Worm (Caenorhabditis elegans): ENCODE results near the gene F44E2.6.

F44E2.6 gene

DNA sequence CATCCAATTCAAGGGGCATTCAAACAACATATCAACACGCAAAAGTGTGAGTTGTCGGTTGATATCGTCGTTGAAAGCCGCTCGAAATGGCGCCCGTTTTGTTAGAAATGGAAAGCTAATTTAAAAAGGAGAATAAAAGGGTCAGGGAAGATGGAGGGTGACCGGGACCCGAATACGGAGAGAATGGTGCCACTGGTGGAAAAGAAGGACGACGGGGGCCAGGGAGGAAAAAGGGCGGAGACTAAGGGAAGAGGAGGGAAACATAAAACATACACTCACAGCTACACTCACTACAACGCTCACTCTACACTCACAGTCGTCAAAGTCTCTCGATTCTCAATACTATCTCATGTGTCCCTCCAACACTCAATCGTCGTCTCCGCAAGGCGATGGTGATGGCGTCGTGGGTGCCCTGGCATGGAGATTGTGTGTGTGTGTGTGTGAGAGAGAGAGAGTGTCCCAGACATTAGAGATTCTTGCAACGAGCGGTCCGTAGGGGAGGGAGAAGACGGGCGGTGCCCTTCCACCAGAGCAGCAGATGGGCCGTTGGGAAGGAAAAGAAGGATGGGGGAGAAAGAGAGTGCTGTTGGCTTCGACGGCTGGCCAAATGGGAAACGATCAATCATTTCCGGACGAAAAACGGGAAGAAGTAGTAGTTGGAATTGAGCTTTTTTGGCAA, 29.1 kb upstream of the F44E2.6 start (continued):
- no peak for TF ChIP-seq cey-2 (tag; optimal IDR thresholded peaks at IDR 0.05; ENCODE audit: borderline replicate concordance, insufficient read depth)
- peak; percentile 21 for TF ChIP-seq F10B5.3 (tag; optimal IDR thresholded peaks at IDR 0.05)
- TF ChIP-seq spr-1 (tag; optimal IDR thresholded peaks at IDR 0.05) = no peak
- peak; percentile 38 for TF ChIP-seq dve-1 (tag; optimal IDR thresholded peaks at IDR 0.05; ENCODE audit: insufficient read depth)
- TF ChIP-seq nhr-28 (tag; optimal IDR thresholded peaks at IDR 0.05) = peak; percentile 71
- TF ChIP-seq madf-5 (GFP tag; IDR thresholded peaks at IDR 0.05) = no peak
- TF ChIP-seq unc-39 (tag; optimal IDR thresholded peaks at IDR 0.05) = no peak
- TF ChIP-seq lin-15B (tag; optimal IDR thresholded peaks at IDR 0.05) = no peak
- TF ChIP-seq nhr-42 (GFP tag; IDR thresholded peaks at IDR 0.05) = no peak
- no peak for TF ChIP-seq mdt-29 (GFP tag; IDR thresholded peaks at IDR 0.05)
- peak; percentile 24 for TF ChIP-seq ztf-11 (tag; optimal IDR thresholded peaks at IDR 0.05)
- TF ChIP-seq ama-1 (optimal IDR thresholded peaks at IDR 0.05) = peak; percentile 94
- no peak for TF ChIP-seq skn-1 (tag; optimal IDR thresholded peaks at IDR 0.05)
- TF ChIP-seq dpl-1 (GFP tag; optimal IDR thresholded peaks at IDR 0.05) = peak; percentile 26
- peak; percentile 81 for TF ChIP-seq F37D6.2 (tag; optimal IDR thresholded peaks at IDR 0.05)
- TF ChIP-seq nhr-25 (tag; optimal IDR thresholded peaks at IDR 0.05; ENCODE audit: borderline replicate concordance, insufficient read depth) = peak; percentile 12
- TF ChIP-seq daf-12 (tag; optimal IDR thresholded peaks at IDR 0.05) = no peak
- no peak for TF ChIP-seq pha-4 (GFP tag; IDR thresholded peaks at IDR 0.05)
- TF ChIP-seq pha-4 (tag; optimal IDR thresholded peaks at IDR 0.05) = no peak
- peak; percentile 62 for TF ChIP-seq nhr-6 (tag; optimal IDR thresholded peaks at IDR 0.05)
- no peak for TF ChIP-seq php-3 (GFP tag; IDR thresholded peaks at IDR 0.05)
- TF ChIP-seq rbr-2 (tag; optimal IDR thresholded peaks at IDR 0.05) = peak; percentile 87
- no peak for TF ChIP-seq ces-1 (GFP tag; optimal IDR thresholded peaks at IDR 0.05)
- peak; percentile 82 to 88 for TF ChIP-seq lsy-2 (tag; optimal IDR thresholded peaks at IDR 0.05)
- TF ChIP-seq mdl-1 (tag; optimal IDR thresholded peaks at IDR 0.05) = peak in 1 of 2 experiments; percentile 72
- TF ChIP-seq lin-13 (GFP tag; optimal IDR thresholded peaks at IDR 0.05) = peak; percentile 43
- no peak for TF ChIP-seq tag-97 (GFP tag; IDR thresholded peaks at IDR 0.05)
- TF ChIP-seq vab-7 (GFP tag; IDR thresholded peaks at IDR 0.05) = peak; percentile 37; the same call in 1 of the 2 replicates
- peak; percentile 93 for TF ChIP-seq mep-1 (tag; optimal IDR thresholded peaks at IDR 0.05)
- TF ChIP-seq nhr-48 (tag; optimal IDR thresholded peaks at IDR 0.05) = peak; percentile 36
- TF ChIP-seq nhr-76 (tag; optimal IDR thresholded peaks at IDR 0.05) = no peak
- no peak for TF ChIP-seq snpc-1.2 (GFP tag; IDR thresholded peaks at IDR 0.05)
- peak in 1 of 2 experiments; percentile 55 for TF ChIP-seq hif-1 (tag; optimal IDR thresholded peaks at IDR 0.05)
- no peak for TF ChIP-seq ceh-82 (tag; optimal IDR thresholded peaks at IDR 0.05)
- TF ChIP-seq mes-2 (tag; optimal IDR thresholded peaks at IDR 0.05; ENCODE audit: poor library complexity, severe bottlenecking) = peak; percentile 60
- peak; percentile 87 for TF ChIP-seq nhr-11 (tag; optimal IDR thresholded peaks at IDR 0.05)
- TF ChIP-seq ztf-7 (tag; optimal IDR thresholded peaks at IDR 0.05) = peak; percentile 22
- TF ChIP-seq T26A8.4 (GFP tag; IDR thresholded peaks at IDR 0.05) = peak; percentile 36; the same call in 1 of the 2 replicates
- TF ChIP-seq ctbp-1 (GFP tag; IDR thresholded peaks at IDR 0.05) = peak; percentile 89; the same call in 1 of the 2 replicates
- no peak for TF ChIP-seq ceh-28 (tag; optimal IDR thresholded peaks at IDR 0.05)
- TF ChIP-seq hmg-1.1 (GFP tag; IDR thresholded peaks at IDR 0.05) = peak; percentile 86
- TF ChIP-seq pqm-1 (tag; optimal IDR thresholded peaks at IDR 0.05) = no peak

Data from whole organism, L4 larva.